Fruit fly (Drosophila melanogaster): Measurements from ENCODE around the gene eIF4E1.

Gene eIF4E1

DNA sequence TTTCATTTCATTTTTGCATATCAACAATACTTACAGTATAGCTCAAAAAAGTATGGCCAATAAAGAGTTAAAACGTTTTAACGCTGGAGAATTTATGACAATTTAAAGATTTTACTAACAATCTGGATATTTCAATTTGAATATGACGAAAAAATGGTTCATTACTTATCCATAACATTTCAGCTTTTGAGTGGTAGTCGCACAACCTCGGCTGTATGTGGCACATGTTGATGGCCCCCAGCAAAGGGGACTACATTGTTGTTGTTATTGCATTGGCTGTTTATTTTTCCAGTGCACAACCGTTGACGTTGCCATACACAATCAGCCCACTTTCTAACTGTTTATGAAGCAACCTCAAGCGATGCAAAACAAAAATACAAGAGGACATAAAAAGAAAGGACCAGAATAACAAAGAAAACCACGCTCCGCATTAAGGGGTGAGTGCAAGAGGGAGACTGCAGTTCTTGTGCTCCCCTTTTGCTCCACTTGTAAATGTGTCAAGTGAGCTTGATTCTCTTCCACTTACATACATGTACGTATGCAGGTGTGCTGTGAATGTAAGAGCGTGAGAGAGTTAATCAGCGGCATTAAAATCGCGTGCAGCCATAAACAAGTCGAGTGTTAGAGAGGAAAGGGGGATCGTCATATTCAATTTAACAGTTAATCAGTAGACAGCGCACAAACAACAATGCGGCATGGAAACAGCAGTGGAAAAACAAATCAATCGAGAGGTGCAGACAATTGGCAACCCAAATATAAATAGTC is 18.0 kb upstream of the eIF4E1 start (continued):
- TF ChIP-seq YL-1 (GFP tag; optimal IDR thresholded peaks at IDR 0.05) = no peak
- no peak for TF ChIP-seq crc (GFP tag; optimal IDR thresholded peaks at IDR 0.05)
- TF ChIP-seq org-1 (GFP tag; optimal IDR thresholded peaks at IDR 0.05) = peak; percentile 50
- peak; percentile 70 for TF ChIP-seq CG1603 (tag; optimal IDR thresholded peaks at IDR 0.05)
- no peak for TF ChIP-seq lov (optimal IDR thresholded peaks at IDR 0.05)
- TF ChIP-seq lov (GFP tag; IDR thresholded peaks at IDR 0.05) = no peak
- TF ChIP-seq twi (tag; optimal IDR thresholded peaks at IDR 0.05) = no peak
- no peak for TF ChIP-seq yki (optimal IDR thresholded peaks at IDR 0.05)
- peak; percentile 12 for TF ChIP-seq CG1233 (GFP tag; optimal IDR thresholded peaks at IDR 0.05)
- TF ChIP-seq Sry-δ (GFP tag; optimal IDR thresholded peaks at IDR 0.05) = no peak
- no peak for TF ChIP-seq CG4707 (GFP tag; optimal IDR thresholded peaks at IDR 0.05)
- TF ChIP-seq CG2889 (GFP tag; IDR thresholded peaks at IDR 0.05) = no peak
- peak; percentile 22 for TF ChIP-seq CG12219 (GFP tag; optimal IDR thresholded peaks at IDR 0.05)
- TF ChIP-seq GATAe (GFP tag; conservative IDR thresholded peaks at IDR 0.05) = no peak
- TF ChIP-seq CG15514 (GFP tag; optimal IDR thresholded peaks at IDR 0.05) = peak; percentile 24
- TF ChIP-seq vfl (GFP tag; optimal IDR thresholded peaks at IDR 0.05) = no peak
- peak; percentile 18 for TF ChIP-seq jing (GFP tag; optimal IDR thresholded peaks at IDR 0.05)
- TF ChIP-seq CG18476 (GFP tag; optimal IDR thresholded peaks at IDR 0.05) = no peak
- no peak for TF ChIP-seq NFAT (GFP tag; IDR thresholded peaks at IDR 0.05)
- TF ChIP-seq CG34422 (GFP tag; IDR thresholded peaks at IDR 0.05) = peak; percentile 27; the same call in 1 of the 3 replicates
- 0 out of 2 replicates have a peak, but pooled peaks have one; percentile 32 for TF ChIP-seq Gsc (GFP tag; IDR thresholded peaks at IDR 0.05)
- TF ChIP-seq CG7372 (GFP tag; IDR thresholded peaks at IDR 0.05) = no peak
- peak; percentile 38 for TF ChIP-seq CG30403 (GFP tag; optimal IDR thresholded peaks at IDR 0.05)
- peak; percentile 40 for TF ChIP-seq CG10366 (GFP tag; IDR thresholded peaks at IDR 0.05)
- no peak for TF ChIP-seq pb (GFP tag; optimal IDR thresholded peaks at IDR 0.05)
- no peak for TF ChIP-seq ro (GFP tag; IDR thresholded peaks at IDR 0.05)
- no peak for TF ChIP-seq Oaz (GFP tag; IDR thresholded peaks at IDR 0.05)
- no peak for TF ChIP-seq CG12104 (GFP tag; optimal IDR thresholded peaks at IDR 0.05)
- peak; percentile 40 for TF ChIP-seq CG8924 (tag; optimal IDR thresholded peaks at IDR 0.05)
- TF ChIP-seq CG4360 (GFP tag; IDR thresholded peaks at IDR 0.05) = 0 out of 2 replicates have a peak, but pooled peaks have one; percentile 13
- TF ChIP-seq CTCF (GFP tag; optimal IDR thresholded peaks at IDR 0.05) = peak; percentile 9
- no peak for TF ChIP-seq CG12769 (tag; optimal IDR thresholded peaks at IDR 0.05)
- peak; percentile 65; the same call in 1 of the 2 replicates for TF ChIP-seq HLH3B (GFP tag; IDR thresholded peaks at IDR 0.05)
- TF ChIP-seq grn (GFP tag; optimal IDR thresholded peaks at IDR 0.05) = no peak
- no peak for TF ChIP-seq CG17612 (GFP tag; IDR thresholded peaks at IDR 0.05)
- TF ChIP-seq Pdp1 (GFP tag; optimal IDR thresholded peaks at IDR 0.05) = no peak
- TF ChIP-seq ind (GFP tag; optimal IDR thresholded peaks at IDR 0.05) = peak; percentile 31
- TF ChIP-seq ewg (GFP tag; optimal IDR thresholded peaks at IDR 0.05) = no peak
- TF ChIP-seq CG15073 (GFP tag; optimal IDR thresholded peaks at IDR 0.05) = no peak
- no peak for TF ChIP-seq Gug (GFP tag; IDR thresholded peaks at IDR 0.05)
- peak; percentile 44 for TF ChIP-seq odd (GFP tag; optimal IDR thresholded peaks at IDR 0.05)
- TF ChIP-seq Nf-YB (GFP tag; optimal IDR thresholded peaks at IDR 0.05) = no peak
- TF ChIP-seq amos (GFP tag; IDR thresholded peaks at IDR 0.05; ENCODE audit: partially characterized antibody) = no peak
- peak; percentile 4 for TF ChIP-seq CG12942 (GFP tag; optimal IDR thresholded peaks at IDR 0.05)
- no peak for TF ChIP-seq Dp (GFP tag; optimal IDR thresholded peaks at IDR 0.05)
- no peak for TF ChIP-seq ara (GFP tag; IDR thresholded peaks at IDR 0.05)
- 0 out of 2 replicates have a peak, but pooled peaks have one; percentile 12 for TF ChIP-seq CG5953 (GFP tag; IDR thresholded peaks at IDR 0.05)
- no peak for TF ChIP-seq BtbVII (GFP tag; optimal IDR thresholded peaks at IDR 0.05)
- TF ChIP-seq kay (GFP tag; optimal IDR thresholded peaks at IDR 0.05) = no peak
- TF ChIP-seq lola (GFP tag; optimal IDR thresholded peaks at IDR 0.05) = peak in 1 of 3 experiments; percentile 7
- TF ChIP-seq sens-2 (GFP tag; IDR thresholded peaks at IDR 0.05) = no peak
